Worm (Caenorhabditis elegans) whole organism, L1 larva: ENCODE data around the gene Y44A6D.6.
A peak's percentile ranks its signal among the peaks of the same experiment; 100 is the strongest.

Experiments used
- C04F5.9 ChIP-seq: sonication (generic microtip); optimal IDR thresholded peaks from 2 replicates; lab custom pipeline; 2016; ENCODE audit warnings: missing genetic modification characterization, missing compliant biosample characterization
- C16A3.4 ChIP-seq: fragments of 150-350 bp; optimal IDR thresholded peaks from 2 replicates; lab custom pipeline; 2014; ENCODE audit warnings: missing biosample characterization, missing genetic modification characterization
- F16B12.6 ChIP-seq: fragments of 150-350 bp; optimal IDR thresholded peaks from 2 replicates; lab custom pipeline; 2014; ENCODE audit warnings: missing biosample characterization, missing genetic modification characterization
- Y116A8C.19 ChIP-seq: sonication (generic microtip); optimal IDR thresholded peaks from 2 replicates; lab custom pipeline; 2016; ENCODE audit warnings: missing compliant biosample characterization, missing genetic modification characterization, borderline replicate concordance
- aha-1 ChIP-seq: fragments of 150-350 bp; optimal IDR thresholded peaks from 2 replicates; lab custom pipeline; 2014; ENCODE audit warnings: missing biosample characterization, missing genetic modification characterization
- aly-2 ChIP-seq: fragments of 150-350 bp; optimal IDR thresholded peaks from 2 replicates; lab custom pipeline; 2014; ENCODE audit warnings: missing biosample characterization, missing genetic modification characterization
- ama-1 ChIP-seq: fragments of 150-350 bp; optimal IDR thresholded peaks from 2 replicates; lab custom pipeline; 2014
- blmp-1 ChIP-seq: fragments of 150-350 bp; optimal IDR thresholded peaks from 2 replicates; lab custom pipeline; 2014; ENCODE audit warnings: missing biosample characterization, missing genetic modification characterization
- ceh-63 ChIP-seq: fragments of 200-800 bp; sonication (Bioruptor generic); optimal IDR thresholded peaks from 2 replicates; lab custom pipeline; 2018; ENCODE audit warnings: mild to moderate bottlenecking, missing genetic modification characterization, missing compliant biosample characterization
- ceh-8 ChIP-seq: fragments of 200-800 bp; sonication (Bioruptor generic); optimal IDR thresholded peaks from 2 replicates; lab custom pipeline; 2018; ENCODE audit warnings: mild to moderate bottlenecking, missing genetic modification characterization, moderate library complexity, missing compliant biosample characterization
- ceh-90 ChIP-seq: sonication (generic microtip); optimal IDR thresholded peaks from 2 replicates; lab custom pipeline; 2016; ENCODE audit warnings: missing genetic modification characterization, missing compliant biosample characterization
- dsc-1 ChIP-seq: sonication (generic microtip); optimal IDR thresholded peaks from 2 replicates; lab custom pipeline; 2016; ENCODE audit warnings: mild to moderate bottlenecking, missing genetic modification characterization, missing compliant biosample characterization
- egl-13 ChIP-seq: sonication (generic microtip); optimal IDR thresholded peaks from 2 replicates; lab custom pipeline; 2016; ENCODE audit warnings: missing genotype, missing genetic modification reagents, missing genetic modification characterization, missing compliant biosample characterization
- egl-27 ChIP-seq, 2 experiments: fragments of 150-350 bp in 1 of 2; sonication (generic microtip); optimal IDR thresholded peaks; 3 replicates each; lab custom pipeline; 2017 to 2018; ENCODE audit warnings: missing biosample characterization in 2 of 2, missing genetic modification characterization in 2 of 2, missing genetic modification reagents in 2 of 2
- elt-2 ChIP-seq: sonication (generic microtip); optimal IDR thresholded peaks from 2 replicates; lab custom pipeline; 2016; ENCODE audit warnings: missing genetic modification characterization, mild to moderate bottlenecking, inconsistent platforms, missing compliant biosample characterization, missing genetic modification reagents
- elt-3 ChIP-seq, 6 experiments: fragments of 150-350 bp in 1 of 6; sonication (generic microtip); optimal IDR thresholded peaks; 2 replicates each; lab custom pipeline; 2017 to 2018; ENCODE audit warnings: missing biosample characterization in 6 of 6, missing genetic modification characterization in 6 of 6, inconsistent platforms in 1 of 6
- ets-5 ChIP-seq: fragments of 200-800 bp; sonication (Bioruptor generic); IDR thresholded peaks from 2 replicates; pipeline ENCODE4 v1.3.6; 2022; ENCODE audit warnings: missing genetic modification characterization, missing compliant biosample characterization
- fkh-10 ChIP-seq: sonication (generic microtip); optimal IDR thresholded peaks from 2 replicates; lab custom pipeline; 2017; ENCODE audit warnings: missing biosample characterization, missing genetic modification reagents, missing genetic modification characterization
- fkh-4 ChIP-seq: sonication (generic microtip); optimal IDR thresholded peaks from 2 replicates; lab custom pipeline; 2016; ENCODE audit warnings: missing compliant biosample characterization, missing genetic modification characterization, borderline replicate concordance
- grh-1 ChIP-seq: fragments of 200-800 bp; sonication (Bioruptor generic); IDR thresholded peaks from 2 replicates; pipeline ENCODE4 v1.3.6; 2022; ENCODE audit warnings: missing genetic modification reagents, missing genetic modification characterization, missing compliant biosample characterization
- hlh-17 ChIP-seq: fragments of 200-800 bp; sonication (Bioruptor generic); optimal IDR thresholded peaks from 2 replicates; lab custom pipeline; 2018; ENCODE audit warnings: missing genetic modification characterization, mild to moderate bottlenecking, missing compliant biosample characterization, moderate library complexity, borderline replicate concordance
- hlh-4 ChIP-seq: sonication (generic microtip); optimal IDR thresholded peaks from 2 replicates; lab custom pipeline; 2016; ENCODE audit warnings: mild to moderate bottlenecking, missing genetic modification characterization, missing compliant biosample characterization
- hpl-2 ChIP-seq: fragments of 150-350 bp; optimal IDR thresholded peaks from 2 replicates; lab custom pipeline; 2014; ENCODE audit warnings: missing biosample characterization, missing genetic modification reagents, missing genetic modification characterization
- isw-1 ChIP-seq: fragments of 200-800 bp; sonication (Bioruptor generic); IDR thresholded peaks from 2 replicates; pipeline ENCODE4 v1.3.6; 2022; ENCODE audit warnings: missing genetic modification characterization, missing compliant biosample characterization
- jun-1 ChIP-seq: fragments of 150-350 bp; optimal IDR thresholded peaks from 2 replicates; lab custom pipeline; 2014; ENCODE audit warnings: missing biosample characterization, missing genetic modification reagents, missing genetic modification characterization
- lin-14 ChIP-seq: fragments of 200-800 bp; sonication (Bioruptor generic); optimal IDR thresholded peaks from 2 replicates; lab custom pipeline; 2018; ENCODE audit warnings: mild to moderate bottlenecking, missing genetic modification characterization, moderate library complexity, missing compliant biosample characterization
- lin-15B ChIP-seq: fragments of 150-350 bp; sonication (generic microtip); optimal IDR thresholded peaks from 3 replicates; lab custom pipeline; 2014; ENCODE audit warnings: missing biosample characterization, missing genetic modification characterization
- mep-1 ChIP-seq: fragments of 150-350 bp; optimal IDR thresholded peaks from 2 replicates; lab custom pipeline; 2014; ENCODE audit warnings: missing biosample characterization, missing genetic modification characterization
- nhr-20 ChIP-seq: sonication (generic microtip); optimal IDR thresholded peaks from 2 replicates; lab custom pipeline; 2016; ENCODE audit warnings: mild to moderate bottlenecking, missing genetic modification characterization, missing compliant biosample characterization
- nhr-47 ChIP-seq: sonication (generic microtip); optimal IDR thresholded peaks from 2 replicates; lab custom pipeline; 2016; ENCODE audit warnings: mild to moderate bottlenecking, missing genetic modification characterization, moderate library complexity, missing compliant biosample characterization
- nhr-71 ChIP-seq: sonication (generic microtip); optimal IDR thresholded peaks from 2 replicates; lab custom pipeline; 2016; ENCODE audit warnings: mild to moderate bottlenecking, missing genetic modification characterization, moderate library complexity, missing compliant biosample characterization
- nhr-85 ChIP-seq: sonication (generic microtip); peaks from one replicate; lab custom pipeline; 2016; ENCODE audit warnings: missing genetic modification characterization, inconsistent platforms, missing compliant biosample characterization
- pag-3 ChIP-seq: sonication (generic microtip); optimal IDR thresholded peaks from 2 replicates; lab custom pipeline; 2017; ENCODE audit warnings: missing genetic modification characterization, mild to moderate bottlenecking, missing compliant biosample characterization, antibody characterized with exemption, borderline replicate concordance; ENCODE audit not compliant: insufficient read depth
- pqm-1 ChIP-seq: sonication (generic microtip); optimal IDR thresholded peaks from 3 replicates; lab custom pipeline; 2017; ENCODE audit warnings: missing biosample characterization, missing genetic modification characterization
- rnt-1 ChIP-seq: sonication (generic microtip); optimal IDR thresholded peaks from 2 replicates; lab custom pipeline; 2016; ENCODE audit warnings: mild to moderate bottlenecking, missing genetic modification characterization, moderate library complexity, missing compliant biosample characterization
- snpc-4 ChIP-seq: fragments of 150-350 bp; optimal IDR thresholded peaks from 2 replicates; lab custom pipeline; 2014; ENCODE audit warnings: missing biosample characterization, missing genetic modification characterization
- snu-23 ChIP-seq: sonication (generic microtip); optimal IDR thresholded peaks from 2 replicates; lab custom pipeline; 2016; ENCODE audit warnings: missing genetic modification characterization, missing compliant biosample characterization
- sox-4 ChIP-seq: sonication (generic microtip); optimal IDR thresholded peaks from 2 replicates; lab custom pipeline; 2016; ENCODE audit warnings: missing genetic modification characterization, missing compliant biosample characterization
- sup-37 ChIP-seq: fragments of 200-800 bp; sonication (Bioruptor generic); optimal IDR thresholded peaks from 2 replicates; lab custom pipeline; 2018; ENCODE audit warnings: mild to moderate bottlenecking, missing genetic modification characterization, missing compliant biosample characterization
- swsn-7 ChIP-seq: sonication (generic microtip); optimal IDR thresholded peaks from 2 replicates; lab custom pipeline; 2016; ENCODE audit warnings: missing genetic modification characterization, missing compliant biosample characterization
- tbx-2 ChIP-seq: sonication (generic microtip); optimal IDR thresholded peaks from 2 replicates; lab custom pipeline; 2016; ENCODE audit warnings: missing genetic modification characterization, missing compliant biosample characterization
- tlp-1 ChIP-seq: fragments of 150-350 bp; optimal IDR thresholded peaks from 2 replicates; lab custom pipeline; 2014; ENCODE audit warnings: missing biosample characterization, missing genetic modification characterization
- unc-62 ChIP-seq: fragments of 150-350 bp; optimal IDR thresholded peaks from 2 replicates; lab custom pipeline; 2014; ENCODE audit warnings: missing biosample characterization, missing genetic modification reagents, missing genetic modification characterization
- vab-15 ChIP-seq: sonication (generic microtip); optimal IDR thresholded peaks from 2 replicates; lab custom pipeline; 2017; ENCODE audit warnings: missing genotype, mild to moderate bottlenecking, missing genetic modification characterization, missing compliant biosample characterization
- xbp-1 ChIP-seq: sonication (generic microtip); optimal IDR thresholded peaks from 2 replicates; lab custom pipeline; 2016; ENCODE audit warnings: missing genetic modification characterization, missing compliant biosample characterization
- zag-1 ChIP-seq: fragments of 150-350 bp; optimal IDR thresholded peaks from 2 replicates; lab custom pipeline; 2014; ENCODE audit warnings: missing biosample characterization, missing genetic modification characterization
- zip-4 ChIP-seq: fragments of 200-800 bp; sonication (Bioruptor generic); optimal IDR thresholded peaks from 2 replicates; lab custom pipeline; 2018; ENCODE audit warnings: mild to moderate bottlenecking, missing genetic modification characterization, moderate library complexity, missing compliant biosample characterization
- ztf-11 ChIP-seq, 2 experiments: sonication (generic microtip); optimal IDR thresholded peaks; 2 replicates each; lab custom pipeline; 2016 to 2017; ENCODE audit warnings: missing genetic modification characterization in 2 of 2, missing biosample characterization in 1 of 2, missing compliant biosample characterization in 1 of 2

The Y44A6D.6 gene

DNA sequence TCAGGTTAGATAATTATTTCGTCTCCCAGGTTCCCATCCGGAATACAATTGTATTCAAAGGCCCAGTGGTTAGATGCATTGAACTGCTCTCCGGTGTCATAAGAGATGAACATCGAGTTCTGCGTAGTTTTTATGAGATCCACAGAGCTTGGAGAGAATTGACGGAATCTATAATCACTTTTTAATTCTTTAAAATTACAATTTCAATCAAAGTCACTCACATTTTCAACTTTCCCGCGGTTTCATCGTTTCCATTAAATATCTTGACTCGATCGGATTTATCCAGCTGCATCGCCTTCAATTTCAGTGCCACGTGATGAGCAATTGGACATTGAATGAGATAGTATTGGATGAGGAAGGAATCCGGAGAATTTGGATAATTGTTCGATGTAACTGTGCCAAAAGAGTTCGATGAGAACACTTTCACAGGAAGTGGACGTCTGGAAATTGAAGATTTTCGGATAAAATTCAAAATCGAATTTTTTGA lies 40.6 kb downstream of the Y44A6D.6 start:
- TF ChIP-seq hpl-2 (GFP tag; lab: Kevin White, UChicago), result no peak
- TF ChIP-seq aly-2, result peak; percentile 87
- no peak for TF ChIP-seq zag-1 (tag; lab: Kevin White, UChicago)
- TF ChIP-seq nhr-20 (tag; lab: Kevin White, UChicago), result peak; percentile 9
- TF ChIP-seq ceh-8, result no peak
- no peak for TF ChIP-seq fkh-10
- peak; percentile 91 for TF ChIP-seq ama-1 (lab: Kevin White, UChicago)
- no peak for TF ChIP-seq elt-3 (tag; optimal IDR thresholded peaks at IDR 0.05; lab: Kevin White, UChicago)
- TF ChIP-seq C04F5.9 (tag; lab: Kevin White, UChicago), result no peak
- peak; percentile 24 for TF ChIP-seq snu-23 (GFP tag; lab: Kevin White, UChicago)
- no peak for TF ChIP-seq ceh-90 (tag; lab: Kevin White, UChicago)
- no peak for TF ChIP-seq fkh-4 (tag; lab: Kevin White, UChicago)
- TF ChIP-seq zip-4, result no peak
- peak; percentile 28 for TF ChIP-seq nhr-71 (tag; lab: Kevin White, UChicago)
- no peak for TF ChIP-seq mep-1 (tag; lab: Kevin White, UChicago)
- TF ChIP-seq xbp-1 (tag; lab: Kevin White, UChicago), result no peak
- no peak for TF ChIP-seq Y116A8C.19 (tag; lab: Kevin White, UChicago)
- TF ChIP-seq nhr-85 (tag; lab: Kevin White, UChicago), result peak; percentile 23
- TF ChIP-seq isw-1 (GFP tag; lab: Robert Waterston, UW), result no peak
- no peak for TF ChIP-seq vab-15 (tag; lab: Kevin White, UChicago)
- TF ChIP-seq pag-3 (tag; lab: Kevin White, UChicago), result no peak
- peak; percentile 33 for TF ChIP-seq nhr-47 (tag; lab: Kevin White, UChicago)
- TF ChIP-seq dsc-1 (tag; lab: Kevin White, UChicago), result peak; percentile 16
- no peak for TF ChIP-seq tlp-1 (tag; lab: Kevin White, UChicago)
- peak; percentile 8 for TF ChIP-seq swsn-7 (tag; lab: Kevin White, UChicago)
- TF ChIP-seq lin-15B (tag; lab: Kevin White, UChicago), result no peak
- no peak for TF ChIP-seq egl-13
- no peak for TF ChIP-seq ztf-11 (tag; optimal IDR thresholded peaks at IDR 0.05; lab: Kevin White, UChicago)
- no peak for TF ChIP-seq sox-4 (tag; lab: Kevin White, UChicago)

DNA sequence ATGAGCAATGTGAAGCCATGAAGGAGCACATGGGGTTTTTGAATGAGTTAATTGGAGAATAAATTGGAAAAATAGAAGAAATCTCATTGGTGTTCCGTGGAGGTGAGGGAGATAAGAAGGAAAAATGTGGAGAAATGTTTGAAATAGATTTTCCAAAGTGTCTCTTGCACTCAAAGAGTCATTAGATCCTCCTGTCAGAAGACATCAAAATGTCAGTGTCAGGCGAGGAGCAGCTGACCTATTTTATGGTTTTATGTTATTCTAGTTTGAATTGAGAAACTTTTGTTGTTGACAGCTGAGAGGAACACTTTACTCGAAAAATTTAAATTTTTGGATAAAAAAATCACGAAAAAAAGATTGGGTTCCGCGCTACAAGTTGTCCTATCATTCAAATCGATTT lies 43.4 kb downstream of the Y44A6D.6 start, which contains the start of gene clec-264:
TSS of gene clec-264 (minus strand) at position 122 of the 400 bp plus-strand sequence.
- TF ChIP-seq tlp-1 (tag; lab: Kevin White, UChicago) (no peak), rnt-1 (peak; percentile 45)

DNA sequence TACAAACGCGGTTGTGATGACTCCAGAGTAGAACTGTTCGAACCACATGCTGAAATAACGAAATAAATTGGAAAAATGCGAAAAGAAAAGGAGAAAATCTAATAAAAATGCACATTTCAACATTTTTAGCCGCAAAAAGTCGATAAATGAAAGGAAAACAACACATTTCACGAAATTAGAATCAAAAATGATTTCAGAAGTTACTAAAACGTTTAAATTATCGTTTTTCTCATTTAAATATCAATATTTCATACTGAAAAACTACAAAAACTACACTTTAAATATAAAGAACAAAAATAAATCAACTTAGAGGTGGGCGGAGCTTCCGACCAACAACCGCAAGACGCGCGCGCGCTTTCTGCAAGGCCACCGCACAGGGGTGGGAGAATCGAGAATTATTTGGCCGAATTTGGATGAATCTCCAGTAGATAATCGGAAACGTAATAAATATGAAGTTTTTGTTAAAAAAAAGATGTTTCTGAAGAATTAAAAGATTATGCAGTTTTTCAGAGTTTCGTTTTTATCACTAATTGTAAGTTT lies 44.8 kb downstream of the Y44A6D.6 start, which contains the start of gene ndua-1:
TSS of gene ndua-1 (minus strand) at position 51 of the 540 bp plus-strand sequence.
- TF ChIP-seq egl-27 (tag; optimal IDR thresholded peaks at IDR 0.05; lab: Kevin White, UChicago), result no peak
- no peak for TF ChIP-seq F16B12.6 (tag; lab: Kevin White, UChicago)
- TF ChIP-seq Y116A8C.19 (tag; lab: Kevin White, UChicago), result no peak
- no peak for TF ChIP-seq vab-15 (tag; lab: Kevin White, UChicago)
- TF ChIP-seq isw-1 (GFP tag; lab: Robert Waterston, UW), result no peak
- TF ChIP-seq tbx-2 (tag; lab: Kevin White, UChicago), result peak; percentile 53
- TF ChIP-seq C16A3.4 (tag; lab: Kevin White, UChicago), result no peak
- no peak for TF ChIP-seq fkh-4 (tag; lab: Kevin White, UChicago)
- no peak for TF ChIP-seq aha-1 (tag; lab: Kevin White, UChicago)
- TF ChIP-seq ceh-63 (GFP tag; lab: Kevin White, UChicago), result no peak
- no peak for TF ChIP-seq pqm-1 (tag; lab: Kevin White, UChicago)
- TF ChIP-seq hlh-17 (GFP tag; lab: Kevin White, UChicago), result no peak
- TF ChIP-seq sup-37, result no peak
- TF ChIP-seq elt-2 (tag; lab: Kevin White, UChicago), result no peak
- peak in 1 of 6 experiments; percentile 22 for TF ChIP-seq elt-3 (tag; optimal IDR thresholded peaks at IDR 0.05; lab: Kevin White, UChicago)
- TF ChIP-seq ets-5 (GFP tag; lab: Robert Waterston, UW), result no peak
- peak; percentile 65 for TF ChIP-seq snpc-4 (tag; lab: Kevin White, UChicago)
- TF ChIP-seq blmp-1 (tag; lab: Kevin White, UChicago), result peak; percentile 0
- peak; percentile 61 for TF ChIP-seq swsn-7 (tag; lab: Kevin White, UChicago)
- no peak for TF ChIP-seq fkh-10
- no peak for TF ChIP-seq grh-1
- no peak for TF ChIP-seq hlh-4
- no peak for TF ChIP-seq unc-62 (GFP tag; lab: Kevin White, UChicago)
- TF ChIP-seq lin-14, result no peak
- no peak for TF ChIP-seq jun-1 (tag; lab: Kevin White, UChicago)
